Fruit fly (Drosophila melanogaster): Measurements from ENCODE around the gene Rpn3.

Rpn3 gene

dm6 chr2L:19002959-19003371 is 48.6 kb upstream of the Rpn3 start, which contains the start of gene CG31793 (continued):
- TF ChIP-seq ranshi (GFP tag; IDR thresholded peaks at IDR 0.05) (peak; percentile 54; the same call in 1 of the 2 replicates), sob (GFP tag; IDR thresholded peaks at IDR 0.05) (peak; percentile 41; the same call in 1 of the 2 replicates), HHEX (GFP tag; optimal IDR thresholded peaks at IDR 0.05) (peak; percentile 26), E2f2 (GFP tag; IDR thresholded peaks at IDR 0.05) (peak; percentile 48; the same call in 1 of the 2 replicates), CG8290 (GFP tag; optimal IDR thresholded peaks at IDR 0.05) (no peak), CG8290 (tag; optimal IDR thresholded peaks at IDR 0.05) (peak in 1 of 2 experiments; percentile 59), CG15514 (GFP tag; optimal IDR thresholded peaks at IDR 0.05) (peak; percentile 59), CG11695 (GFP tag; IDR thresholded peaks at IDR 0.05) (peak; percentile 68; the same call in 2 of the 3 replicates), CG2116 (GFP tag; optimal IDR thresholded peaks at IDR 0.05) (peak; percentile 1), H2.0 (GFP tag; IDR thresholded peaks at IDR 0.05) (0 out of 2 replicates have a peak, but pooled peaks have one; percentile 22), pum (GFP tag; optimal IDR thresholded peaks at IDR 0.05) (no peak), CG32772 (GFP tag; IDR thresholded peaks at IDR 0.05) (no peak), CG34376 (GFP tag; optimal IDR thresholded peaks at IDR 0.05) (peak; percentile 66), Aef1 (GFP tag; IDR thresholded peaks at IDR 0.05) (0 out of 3 replicates have a peak, but pooled peaks have one; percentile 16), CG7372 (GFP tag; IDR thresholded peaks at IDR 0.05) (no peak), tap (tag; optimal IDR thresholded peaks at IDR 0.05) (peak; percentile 2), Hand (GFP tag; optimal IDR thresholded peaks at IDR 0.05) (peak; percentile 55), CG32532 (GFP tag; IDR thresholded peaks at IDR 0.05) (peak; percentile 71; the same call in 1 of the 2 replicates), ind (GFP tag; optimal IDR thresholded peaks at IDR 0.05) (peak; percentile 33), CG10147 (GFP tag; optimal IDR thresholded peaks at IDR 0.05) (peak; percentile 67), Xrp1 (GFP tag; IDR thresholded peaks at IDR 0.05) (peak; percentile 44; the same call in 1 of the 2 replicates), chinmo (GFP tag; IDR thresholded peaks at IDR 0.05; ENCODE audit: partially characterized antibody) (peak; percentile 65; the same call in 2 of the 4 replicates), CG4617 (GFP tag; optimal IDR thresholded peaks at IDR 0.05; ENCODE audit: borderline replicate concordance) (no peak), CG4730 (GFP tag; IDR thresholded peaks at IDR 0.05) (no peak), CG9876 (GFP tag; optimal IDR thresholded peaks at IDR 0.05) (no peak), gro (GFP tag; optimal IDR thresholded peaks at IDR 0.05) (peak; percentile 28), CG13894 (tag; optimal IDR thresholded peaks at IDR 0.05) (peak; percentile 72), CG3281 (GFP tag; optimal IDR thresholded peaks at IDR 0.05) (peak; percentile 76), sc (optimal IDR thresholded peaks at IDR 0.05) (no peak), sc (GFP tag; optimal IDR thresholded peaks at IDR 0.05) (no peak), rib (GFP tag; IDR thresholded peaks at IDR 0.05) (peak; percentile 49; the same call in 1 of the 2 replicates), CG14667 (GFP tag; IDR thresholded peaks at IDR 0.05) (no peak), Taf1 (GFP tag; IDR thresholded peaks at IDR 0.05) (no peak), CG13287 (GFP tag; IDR thresholded peaks at IDR 0.05; ENCODE audit: partially characterized antibody) (peak; percentile 45; the same call in 1 of the 2 replicates), nerfin-1 (tag; optimal IDR thresholded peaks at IDR 0.05) (peak; percentile 8), ftz-f1 (GFP tag; optimal IDR thresholded peaks at IDR 0.05) (peak; percentile 83), NfI (GFP tag; optimal IDR thresholded peaks at IDR 0.05) (peak; percentile 58), ewg (GFP tag; optimal IDR thresholded peaks at IDR 0.05) (no peak), grn (GFP tag; optimal IDR thresholded peaks at IDR 0.05) (no peak), Ptx1 (GFP tag; IDR thresholded peaks at IDR 0.05) (peak; percentile 41; the same call in 1 of the 2 replicates), lola (GFP tag; optimal IDR thresholded peaks at IDR 0.05) (no peak), CG15479 (GFP tag; optimal IDR thresholded peaks at IDR 0.05) (peak; percentile 69), wor (GFP tag; IDR thresholded peaks at IDR 0.05) (no peak), CG3847 (GFP tag; IDR thresholded peaks at IDR 0.05) (0 out of 2 replicates have a peak, but pooled peaks have one; percentile 12), caup (GFP tag; optimal IDR thresholded peaks at IDR 0.05; ENCODE audit: severe bottlenecking) (peak; percentile 55), dm (GFP tag; optimal IDR thresholded peaks at IDR 0.05) (no peak), CG1233 (GFP tag; optimal IDR thresholded peaks at IDR 0.05) (peak; percentile 50), CG2129 (GFP tag; IDR thresholded peaks at IDR 0.05; ENCODE audit: partially characterized antibody) (no peak), CG12155 (GFP tag; optimal IDR thresholded peaks at IDR 0.05) (peak; percentile 32), Tbp (GFP tag; optimal IDR thresholded peaks at IDR 0.05) (no peak)
